Fruit fly (Drosophila melanogaster): ENCODE measurements around the gene COX7A.

The COX7A gene

dm6 chr3R:8355579-8355978, 14.7 kb upstream of the COX7A start (continued):
- TF ChIP-seq ase (GFP tag; IDR thresholded peaks at IDR 0.05) (peak; percentile 93), Lhr (GFP tag; optimal IDR thresholded peaks at IDR 0.05) (peak; percentile 9), eve (GFP tag; optimal IDR thresholded peaks at IDR 0.05) (no peak), CG18764 (GFP tag; optimal IDR thresholded peaks at IDR 0.05) (peak; percentile 92), CG11085 (GFP tag; IDR thresholded peaks at IDR 0.05) (peak; percentile 93), CG17802 (tag; optimal IDR thresholded peaks at IDR 0.05) (peak; percentile 72), dmrt11E (tag; optimal IDR thresholded peaks at IDR 0.05) (peak; percentile 57), D (optimal IDR thresholded peaks at IDR 0.05) (no peak), D (GFP tag; optimal IDR thresholded peaks at IDR 0.05) (peak; percentile 88), dati (GFP tag; IDR thresholded peaks at IDR 0.05) (peak; percentile 75; the same call in 1 of the 2 replicates), CG3838 (GFP tag; optimal IDR thresholded peaks at IDR 0.05) (peak; percentile 84), CG12104 (GFP tag; optimal IDR thresholded peaks at IDR 0.05) (peak; percentile 94), Rfx (GFP tag; IDR thresholded peaks at IDR 0.05) (peak; percentile 99), Elba2 (GFP tag; optimal IDR thresholded peaks at IDR 0.05) (no peak), Hr3 (GFP tag; optimal IDR thresholded peaks at IDR 0.05) (peak; percentile 93), gsb-n (tag; optimal IDR thresholded peaks at IDR 0.05) (peak; percentile 83), Fer2 (tag; optimal IDR thresholded peaks at IDR 0.05) (peak; percentile 83), Nf-YC (tag; optimal IDR thresholded peaks at IDR 0.05) (peak; percentile 51), CG32532 (GFP tag; IDR thresholded peaks at IDR 0.05) (peak; percentile 98), CG1024 (GFP tag; IDR thresholded peaks at IDR 0.05) (peak; percentile 73), CG14050 (GFP tag; IDR thresholded peaks at IDR 0.05) (peak; percentile 91), onecut (GFP tag; IDR thresholded peaks at IDR 0.05) (peak; percentile 73), zfh2 (GFP tag; optimal IDR thresholded peaks at IDR 0.05) (peak; percentile 95), sqz (GFP tag; optimal IDR thresholded peaks at IDR 0.05) (peak; percentile 88), CG18011 (GFP tag; optimal IDR thresholded peaks at IDR 0.05) (peak; percentile 87), tio (GFP tag; optimal IDR thresholded peaks at IDR 0.05) (peak; percentile 96), NC2β (GFP tag; optimal IDR thresholded peaks at IDR 0.05) (peak; percentile 91), ssp (GFP tag; IDR thresholded peaks at IDR 0.05) (peak; percentile 83), Chrac-16 (GFP tag; optimal IDR thresholded peaks at IDR 0.05) (peak; percentile 95), Dad (GFP tag; optimal IDR thresholded peaks at IDR 0.05) (peak; percentile 94), CG5180 (GFP tag; optimal IDR thresholded peaks at IDR 0.05) (peak; percentile 82), ftz-f1 (GFP tag; optimal IDR thresholded peaks at IDR 0.05) (peak; percentile 94), sima (GFP tag; optimal IDR thresholded peaks at IDR 0.05) (peak; percentile 88), Oli (tag; optimal IDR thresholded peaks at IDR 0.05) (peak; percentile 93), Fer1 (GFP tag; optimal IDR thresholded peaks at IDR 0.05) (peak; percentile 97), CG2120 (GFP tag; optimal IDR thresholded peaks at IDR 0.05) (peak; percentile 99), CG10267 (tag; optimal IDR thresholded peaks at IDR 0.05) (peak; percentile 85), Spps (tag; optimal IDR thresholded peaks at IDR 0.05) (peak; percentile 70), lab (GFP tag; optimal IDR thresholded peaks at IDR 0.05) (peak; percentile 98), jing (GFP tag; optimal IDR thresholded peaks at IDR 0.05) (peak; percentile 88), Usf (GFP tag; optimal IDR thresholded peaks at IDR 0.05) (peak; percentile 51), ato (GFP tag; IDR thresholded peaks at IDR 0.05; ENCODE audit: partially characterized antibody) (no peak), CG3995 (GFP tag; optimal IDR thresholded peaks at IDR 0.05) (peak; percentile 56), pita (GFP tag; optimal IDR thresholded peaks at IDR 0.05) (no peak), Dip3 (GFP tag; optimal IDR thresholded peaks at IDR 0.05) (peak; percentile 90), CG17328 (GFP tag; IDR thresholded peaks at IDR 0.05) (peak; percentile 89), pho (GFP tag; optimal IDR thresholded peaks at IDR 0.05) (peak; percentile 98), fd64A (GFP tag; optimal IDR thresholded peaks at IDR 0.05) (peak; percentile 66), zen2 (GFP tag; IDR thresholded peaks at IDR 0.05; ENCODE audit: partially characterized antibody) (no peak), dm (GFP tag; optimal IDR thresholded peaks at IDR 0.05) (peak; percentile 85), Camta (GFP tag; optimal IDR thresholded peaks at IDR 0.05) (peak; percentile 96), ci (GFP tag; IDR thresholded peaks at IDR 0.05) (peak; percentile 96)
